Fruit fly (Drosophila melanogaster) S2 (cell line): ENCODE results near the gene CG5498.

Source experiments
- CG8478 ChIP-seq: fragments of >200 bp; optimal IDR thresholded peaks from 2 replicates; lab custom pipeline; 2018
- CTCF ChIP-seq, 2 experiments: fragments of >200 bp; optimal IDR thresholded peaks; 2 replicates each; lab custom pipeline; 2018

CG5498 gene

DNA sequence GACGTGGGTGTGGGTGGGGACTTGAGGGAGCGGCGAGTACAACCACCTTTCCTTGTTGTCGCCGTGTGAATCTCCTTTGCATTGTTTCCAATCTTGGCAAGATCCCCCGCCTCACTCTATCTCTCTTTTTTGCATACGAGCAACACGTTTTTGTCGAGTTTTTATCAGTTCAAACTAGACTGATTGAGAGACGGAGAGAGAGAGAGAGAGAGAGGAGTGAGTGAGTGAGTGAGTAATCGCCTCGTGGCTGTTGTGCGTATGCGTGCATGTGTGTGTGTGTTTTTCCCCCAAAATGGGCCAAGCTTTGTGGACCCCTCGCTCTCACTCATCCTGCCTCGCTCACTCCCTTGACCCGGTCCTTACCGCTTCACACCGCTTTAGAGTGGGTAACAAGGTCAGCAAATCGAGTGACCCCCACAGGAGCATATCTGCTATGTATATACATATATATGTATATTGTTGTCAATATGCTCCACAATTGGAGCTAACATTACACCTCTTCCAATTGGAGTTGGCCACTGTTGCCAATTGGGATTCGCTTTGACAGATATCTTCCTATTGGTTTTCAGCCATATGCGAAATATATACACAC, 34.5 kb downstream of the CG5498 start:
- TF ChIP-seq CTCF (optimal IDR thresholded peaks at IDR 0.05; lab: Kevin White, UChicago) = no peak
- TF ChIP-seq CG8478 (lab: Kevin White, UChicago) = no peak

DNA sequence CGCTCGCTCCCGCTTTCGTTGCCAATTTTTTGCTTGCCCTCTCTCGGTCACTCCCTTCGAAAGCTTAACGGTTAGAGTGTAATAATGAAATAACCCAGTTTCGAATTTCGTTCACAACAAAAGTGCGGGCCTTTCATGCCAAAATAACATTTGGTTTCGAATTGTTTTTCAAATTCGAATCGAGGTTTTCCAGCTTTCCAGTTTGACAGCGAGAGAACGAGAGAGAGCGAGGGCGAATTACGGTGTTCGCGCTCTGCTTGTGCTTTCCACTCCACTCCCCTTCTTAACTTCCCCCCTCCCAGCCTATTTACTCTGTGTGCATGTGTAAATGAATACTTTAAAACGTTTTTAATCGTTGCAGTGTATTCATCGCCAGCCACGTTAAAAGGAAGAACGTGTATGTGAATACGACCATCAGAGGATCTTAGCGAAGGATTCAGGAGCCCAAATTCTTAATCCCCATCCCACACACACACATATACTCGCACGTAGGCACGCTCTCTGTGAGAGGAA, 35.3 kb downstream of the CG5498 start:
- no peak for TF ChIP-seq CG8478 (lab: Kevin White, UChicago)
- no peak for TF ChIP-seq CTCF (optimal IDR thresholded peaks at IDR 0.05; lab: Kevin White, UChicago)

DNA sequence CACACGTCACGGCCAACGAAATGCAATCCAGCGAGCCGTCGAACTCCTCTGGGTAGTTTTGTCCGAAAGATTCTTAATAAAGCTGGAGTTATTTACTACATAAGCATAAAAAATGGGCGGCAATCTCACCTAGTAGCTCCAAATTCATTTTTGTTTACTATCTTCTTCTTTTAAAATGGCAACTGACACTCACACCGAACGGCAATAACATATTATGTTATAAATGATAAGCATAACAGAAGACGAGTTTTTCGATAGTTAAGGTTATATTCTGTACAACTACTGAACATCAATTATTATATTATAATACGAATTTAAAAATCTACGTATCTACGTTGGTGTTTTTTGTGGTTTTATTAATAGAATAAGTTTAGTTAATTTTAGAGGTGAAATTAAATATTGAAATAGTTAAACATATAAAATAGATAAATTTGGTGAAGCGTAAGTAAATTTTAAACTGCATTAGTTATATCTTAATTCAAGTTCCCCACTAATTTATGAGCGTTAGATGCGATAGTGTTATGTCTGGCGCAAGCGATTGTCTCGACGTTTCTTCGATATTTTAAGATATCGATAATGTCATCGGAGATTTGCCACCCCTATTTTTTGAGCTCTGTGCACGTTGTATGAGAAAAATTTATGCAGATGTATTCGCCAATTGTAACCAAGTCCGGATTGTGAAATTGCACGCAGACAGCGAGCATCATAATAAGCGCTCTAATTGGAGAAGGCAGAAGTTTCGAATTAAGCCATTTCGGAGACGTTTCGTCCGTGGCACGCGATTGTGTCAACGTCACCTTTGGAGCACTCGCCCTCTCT, 35.9 kb downstream of the CG5498 start, which contains the start of the genes Rbbp5 and eRF1:
Gene Rbbp5 (minus strand): TSS at position 181 of the 819 bp plus-strand sequence.
Gene eRF1 (plus strand): TSS at position 594 of the 819 bp plus-strand sequence.
- TF ChIP-seq CTCF (optimal IDR thresholded peaks at IDR 0.05; lab: Kevin White, UChicago) (no peak), CG8478 (lab: Kevin White, UChicago) (no peak)

DNA sequence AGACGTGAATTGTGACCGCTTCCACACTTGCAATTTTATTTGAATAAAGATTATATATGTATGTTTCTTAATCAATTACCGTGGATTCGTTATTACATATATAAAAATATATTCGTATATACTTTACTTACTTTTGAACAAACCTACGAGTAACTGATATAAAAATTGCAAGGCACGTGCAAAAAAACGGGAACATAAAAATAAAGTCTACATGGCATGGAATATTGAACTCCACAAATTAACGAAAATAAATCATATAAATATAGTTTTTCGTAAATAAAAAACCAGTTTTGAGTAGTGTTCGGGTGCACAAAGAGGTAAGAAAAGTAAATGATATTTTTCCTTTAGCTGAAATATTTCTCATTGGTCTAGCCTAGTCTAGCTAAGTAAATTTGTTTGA, 41.6 kb downstream of the CG5498 start, which contains the start of gene Spn77Bc:
Gene Spn77Bc (plus strand): TSS at position 301 of the 400 bp plus-strand sequence.
- TF ChIP-seq CG8478 (lab: Kevin White, UChicago) = no peak
- no peak for TF ChIP-seq CTCF (optimal IDR thresholded peaks at IDR 0.05; lab: Kevin White, UChicago)
